Fruit fly (Drosophila melanogaster) whole organism, embryonic: ENCODE data around the gene Cad89D.

Experiments
- ATbp ChIP-seq: fragments of 200-800 bp; sonication (Bioruptor generic); optimal IDR thresholded peaks from 2 replicates; lab custom pipeline; 2017; ENCODE audit warnings: missing biosample characterization, mild to moderate bottlenecking, missing genetic modification characterization, missing genetic modification reagents
- B-H2 ChIP-seq: fragments of 200-800 bp; sonication (Bioruptor generic); optimal IDR thresholded peaks from 2 replicates; lab custom pipeline; 2018; ENCODE audit warnings: missing biosample characterization, mild to moderate bottlenecking, missing genetic modification characterization
- BEAF-32 ChIP-seq: fragments of 200-800 bp; sonication (Bioruptor generic); optimal IDR thresholded peaks from 3 replicates; lab custom pipeline; 2017; ENCODE audit warnings: missing biosample characterization, missing genetic modification characterization, mild to moderate bottlenecking, moderate library complexity, missing genetic modification reagents
- CG10209 ChIP-seq: fragments of 200-800 bp; sonication (Bioruptor generic); optimal IDR thresholded peaks from 3 replicates; lab custom pipeline; 2017; ENCODE audit warnings: missing biosample characterization, mild to moderate bottlenecking, missing genetic modification characterization, missing genetic modification reagents
- CG10462 ChIP-seq: fragments of 200-800 bp; sonication (Bioruptor generic); optimal IDR thresholded peaks from 2 replicates; lab custom pipeline; 2016; ENCODE audit warnings: missing biosample characterization, missing genetic modification characterization
- CG11696 ChIP-seq: fragments of 200-800 bp; sonication (Bioruptor generic); IDR thresholded peaks from 2 replicates; pipeline ENCODE4 v1.3.6; 2022; ENCODE audit warnings: missing biosample characterization, missing genetic modification characterization
- CG1233 ChIP-seq: fragments of 200-800 bp; sonication (Bioruptor generic); optimal IDR thresholded peaks from 4 replicates; lab custom pipeline; 2018; ENCODE audit warnings: missing biosample characterization, mild to moderate bottlenecking, missing genetic modification characterization
- CG12391 ChIP-seq: fragments of 200-800 bp; sonication (Bioruptor generic); optimal IDR thresholded peaks from 3 replicates; lab custom pipeline; 2018; ENCODE audit warnings: missing biosample characterization, mild to moderate bottlenecking, missing genetic modification characterization, moderate library complexity
- CG13424 ChIP-seq: fragments of 200-800 bp; sonication (Bioruptor generic); optimal IDR thresholded peaks from 2 replicates; lab custom pipeline; 2019; ENCODE audit warnings: missing biosample characterization, mild to moderate bottlenecking, missing genetic modification characterization, moderate library complexity
- CG13894 ChIP-seq: fragments of 200-800 bp; sonication (Bioruptor generic); optimal IDR thresholded peaks from 3 replicates; lab custom pipeline; 2018; ENCODE audit warnings: missing biosample characterization, mild to moderate bottlenecking, missing genetic modification characterization, moderate library complexity
- CG14965 ChIP-seq: fragments of 200-800 bp; sonication (Bioruptor generic); optimal IDR thresholded peaks from 2 replicates; lab custom pipeline; 2016; ENCODE audit warnings: missing biosample characterization, missing genetic modification characterization, borderline replicate concordance
- CG16815 ChIP-seq: fragments of 200-800 bp; sonication (Bioruptor generic); optimal IDR thresholded peaks from 3 replicates; lab custom pipeline; 2017; ENCODE audit warnings: missing biosample characterization, mild to moderate bottlenecking, missing genetic modification characterization
- CG17359 ChIP-seq: fragments of 200-800 bp; sonication (Bioruptor generic); optimal IDR thresholded peaks from 3 replicates; lab custom pipeline; 2018; ENCODE audit warnings: missing biosample characterization, mild to moderate bottlenecking, missing genetic modification characterization, moderate library complexity
- CG17612 ChIP-seq: fragments of 200-800 bp; sonication (Bioruptor generic); IDR thresholded peaks from 2 replicates; pipeline ENCODE4 v1.3.6; 2022; ENCODE audit warnings: missing biosample characterization, missing genetic modification characterization
- CG7556 ChIP-seq: fragments of 200-800 bp; sonication (Bioruptor generic); optimal IDR thresholded peaks from 2 replicates; lab custom pipeline; 2017; ENCODE audit warnings: missing biosample characterization, mild to moderate bottlenecking, missing genetic modification characterization
- CG7963 ChIP-seq: fragments of 200-800 bp; sonication (Bioruptor generic); IDR thresholded peaks from 3 replicates; pipeline ENCODE4 v1.3.6; 2022; ENCODE audit warnings: missing biosample characterization, missing genetic modification characterization; ENCODE audit not compliant: partially characterized antibody
- CoRest ChIP-seq: fragments of 200-800 bp; sonication (Bioruptor generic); optimal IDR thresholded peaks from 3 replicates; lab custom pipeline; 2018; ENCODE audit warnings: missing biosample characterization, mild to moderate bottlenecking, missing genetic modification characterization, moderate library complexity
- Fer1 ChIP-seq: fragments of 200-800 bp; sonication (Bioruptor generic); optimal IDR thresholded peaks from 2 replicates; lab custom pipeline; 2017; ENCODE audit warnings: missing biosample characterization, mild to moderate bottlenecking, missing genetic modification characterization
- Gsc ChIP-seq: fragments of 200-800 bp; sonication (Bioruptor generic); IDR thresholded peaks from 2 replicates; pipeline ENCODE4 v1.3.6; 2022; ENCODE audit warnings: missing biosample characterization, missing genetic modification characterization
- Hr39 ChIP-seq: fragments of >200 bp; optimal IDR thresholded peaks from 2 replicates; lab custom pipeline; 2017
- NK7.1 ChIP-seq: fragments of 200-800 bp; sonication (Bioruptor generic); optimal IDR thresholded peaks from 3 replicates; lab custom pipeline; 2016; ENCODE audit warnings: missing biosample characterization, missing genetic modification characterization
- Oli ChIP-seq: fragments of 200-800 bp; sonication (Bioruptor generic); optimal IDR thresholded peaks from 2 replicates; lab custom pipeline; 2018; ENCODE audit warnings: missing biosample characterization, mild to moderate bottlenecking, missing genetic modification characterization, moderate library complexity
- Optix ChIP-seq: fragments of 200-800 bp; sonication (Bioruptor generic); IDR thresholded peaks from 3 replicates; pipeline ENCODE4 v1.3.6; 2022; ENCODE audit warnings: missing biosample characterization, missing genetic modification characterization
- Ravus ChIP-seq: fragments of 200-800 bp; sonication (Bioruptor generic); IDR thresholded peaks from 2 replicates; pipeline ENCODE4 v1.3.6; 2022; ENCODE audit warnings: missing biosample characterization, missing genetic modification characterization
- TFAM ChIP-seq: fragments of 200-800 bp; sonication (Bioruptor generic); optimal IDR thresholded peaks from 2 replicates; lab custom pipeline; 2017; ENCODE audit warnings: missing biosample characterization, missing genetic modification characterization, inconsistent platforms
- aop ChIP-seq: fragments of 200-800 bp; sonication (Bioruptor generic); IDR thresholded peaks from 2 replicates; pipeline ENCODE4 v1.3.6; 2022; ENCODE audit warnings: missing biosample characterization, missing genetic modification characterization
- bigmax ChIP-seq: fragments of 200-800 bp; sonication (Bioruptor generic); optimal IDR thresholded peaks from 2 replicates; lab custom pipeline; 2018; ENCODE audit warnings: missing biosample characterization, mild to moderate bottlenecking, missing genetic modification characterization
- crol ChIP-seq: fragments of 200-800 bp; sonication (Bioruptor generic); IDR thresholded peaks from 2 replicates; pipeline ENCODE4 v1.3.6; 2022; ENCODE audit warnings: missing biosample characterization, missing genetic modification characterization
- dmrt11E ChIP-seq: fragments of 200-800 bp; sonication (Bioruptor generic); optimal IDR thresholded peaks from 3 replicates; lab custom pipeline; 2018; ENCODE audit warnings: missing biosample characterization, mild to moderate bottlenecking, missing genetic modification characterization, moderate library complexity
- dmrt99B ChIP-seq: fragments of 200-800 bp; sonication (Bioruptor generic); optimal IDR thresholded peaks from 2 replicates; lab custom pipeline; 2018; ENCODE audit warnings: missing biosample characterization, mild to moderate bottlenecking, missing genetic modification characterization, moderate library complexity
- emc ChIP-seq: fragments of 200-800 bp; sonication (Bioruptor generic); optimal IDR thresholded peaks from 2 replicates; lab custom pipeline; 2016; ENCODE audit warnings: missing biosample characterization, missing genetic modification characterization
- esg ChIP-seq: fragments of 200-800 bp; sonication (Bioruptor generic); conservative IDR thresholded peaks from 2 replicates; pipeline ENCODE4 v1.3.6; 2022; ENCODE audit warnings: missing biosample characterization, missing genetic modification characterization
- eyg ChIP-seq: fragments of 200-800 bp; sonication (Bioruptor generic); optimal IDR thresholded peaks from 3 replicates; lab custom pipeline; 2016; ENCODE audit warnings: missing biosample characterization, missing genetic modification characterization
- fd64A ChIP-seq: fragments of 200-800 bp; sonication (Bioruptor generic); optimal IDR thresholded peaks from 3 replicates; lab custom pipeline; 2018; ENCODE audit warnings: missing biosample characterization, mild to moderate bottlenecking, missing genetic modification characterization
- fd96Cb ChIP-seq: fragments of 200-800 bp; sonication (Bioruptor generic); optimal IDR thresholded peaks from 2 replicates; lab custom pipeline; 2018; ENCODE audit warnings: missing biosample characterization, mild to moderate bottlenecking, missing genetic modification characterization, moderate library complexity
- gem ChIP-seq: fragments of 200-800 bp; sonication (Bioruptor generic); optimal IDR thresholded peaks from 2 replicates; lab custom pipeline; 2019; ENCODE audit warnings: missing biosample characterization, mild to moderate bottlenecking, missing genetic modification characterization, moderate library complexity
- gsb-n ChIP-seq: fragments of 200-800 bp; sonication (Bioruptor generic); optimal IDR thresholded peaks from 3 replicates; lab custom pipeline; 2018; ENCODE audit warnings: missing biosample characterization, mild to moderate bottlenecking, missing genetic modification characterization
- hb ChIP-seq: fragments of 200-800 bp; sonication (Bioruptor generic); IDR thresholded peaks from 3 replicates; pipeline ENCODE4 v1.3.6; 2022; ENCODE audit warnings: missing biosample characterization, missing genetic modification characterization; ENCODE audit not compliant: partially characterized antibody
- hbn ChIP-seq: fragments of 200-800 bp; sonication (Bioruptor generic); IDR thresholded peaks from 2 replicates; pipeline ENCODE4 v1.3.6; 2022; ENCODE audit warnings: missing biosample characterization, missing genetic modification characterization; ENCODE audit not compliant: partially characterized antibody
- lola ChIP-seq, 3 experiments: fragments of >200 bp in 2 of 3; fragments of 200-800 bp in 1 of 3; sonication (Bioruptor generic) in 1 of 3; optimal IDR thresholded peaks; 2 replicates each; lab custom pipeline; 2017 to 2019; ENCODE audit warnings: missing biosample characterization in 3 of 3, missing genetic modification characterization in 3 of 3, mild to moderate bottlenecking in 1 of 3, moderate library complexity in 1 of 3
- nmo ChIP-seq: fragments of 200-800 bp; sonication (Bioruptor generic); optimal IDR thresholded peaks from 2 replicates; lab custom pipeline; 2018; ENCODE audit warnings: missing biosample characterization, mild to moderate bottlenecking, missing genetic modification characterization, moderate library complexity
- pho ChIP-seq: fragments of 200-800 bp; sonication (Bioruptor generic); optimal IDR thresholded peaks from 2 replicates; lab custom pipeline; 2016; ENCODE audit warnings: missing biosample characterization, missing genetic modification characterization
- psq ChIP-seq: fragments of 200-800 bp; sonication (Bioruptor generic); optimal IDR thresholded peaks from 2 replicates; lab custom pipeline; 2017; ENCODE audit warnings: missing biosample characterization, missing genetic modification characterization
- pum ChIP-seq: fragments of 200-800 bp; sonication (Bioruptor generic); optimal IDR thresholded peaks from 2 replicates; lab custom pipeline; 2016; ENCODE audit warnings: missing biosample characterization, missing genetic modification characterization
- repo ChIP-seq: fragments of 200-800 bp; sonication (Bioruptor generic); optimal IDR thresholded peaks from 2 replicates; lab custom pipeline; 2016; ENCODE audit warnings: missing biosample characterization, missing genetic modification characterization
- sens-2 ChIP-seq: fragments of 200-800 bp; sonication (Bioruptor generic); IDR thresholded peaks from 2 replicates; pipeline ENCODE4 v1.3.6; 2022; ENCODE audit warnings: missing biosample characterization, missing genetic modification characterization
- sna ChIP-seq: fragments of 200-800 bp; sonication (Bioruptor generic); IDR thresholded peaks from 2 replicates; pipeline ENCODE4 v1.3.6; 2022; ENCODE audit warnings: missing biosample characterization, missing genetic modification characterization; ENCODE audit not compliant: partially characterized antibody
- tna ChIP-seq: fragments of 200-800 bp; sonication (Bioruptor generic); IDR thresholded peaks from 2 replicates; pipeline ENCODE4 v1.3.6; 2022; ENCODE audit warnings: missing biosample characterization, missing genetic modification characterization; ENCODE audit not compliant: partially characterized antibody
- tx ChIP-seq: fragments of 200-800 bp; sonication (Bioruptor generic); optimal IDR thresholded peaks from 2 replicates; lab custom pipeline; 2016; ENCODE audit warnings: missing biosample characterization, missing genetic modification characterization
- zen ChIP-seq: fragments of 200-800 bp; sonication (Bioruptor generic); optimal IDR thresholded peaks from 3 replicates; lab custom pipeline; 2018; ENCODE audit warnings: missing biosample characterization, mild to moderate bottlenecking, missing genetic modification characterization, moderate library complexity

Gene Cad89D

dm6 chr3R:16441367-16441923 is 53.8 kb downstream of the Cad89D start, which contains the start of gene ema (continued):
- TF ChIP-seq hb (GFP tag; lab: Robert Waterston, UW) (no peak), esg (no peak), B-H2 (peak; percentile 25), emc (GFP tag; lab: Kevin White, UChicago) (no peak), fd96Cb (no peak), BEAF-32 (peak; percentile 41), hbn (GFP tag; lab: Robert Waterston, UW) (no peak), Gsc (GFP tag; lab: Robert Waterston, UW) (no peak), gsb-n (tag; lab: Kevin White, UChicago) (no peak), ATbp (GFP tag; lab: Kevin White, UChicago) (no peak), pho (GFP tag; lab: Kevin White, UChicago) (peak; percentile 17), dmrt99B (tag; lab: Kevin White, UChicago) (no peak), lola (GFP tag; optimal IDR thresholded peaks at IDR 0.05; lab: Kevin White, UChicago) (no peak), aop (GFP tag; lab: Robert Waterston, UW) (no peak), CG17359 (tag; lab: Kevin White, UChicago) (no peak), sens-2 (no peak), CG7556 (GFP tag; lab: Kevin White, UChicago) (no peak), CG12391 (tag; lab: Kevin White, UChicago) (peak; percentile 41), pum (GFP tag; lab: Kevin White, UChicago) (no peak), tx (GFP tag; lab: Kevin White, UChicago) (no peak), repo (GFP tag; lab: Kevin White, UChicago) (no peak), CG17612 (no peak), CG13424 (tag; lab: Kevin White, UChicago) (peak; percentile 34), dmrt11E (tag; lab: Kevin White, UChicago) (no peak), Oli (tag; lab: Kevin White, UChicago) (no peak), CoRest (tag; lab: Kevin White, UChicago) (no peak), CG10209 (GFP tag; lab: Kevin White, UChicago) (no peak), eyg (GFP tag; lab: Kevin White, UChicago) (no peak), CG7963 (GFP tag; lab: Robert Waterston, UW) (no peak), CG1233 (no peak), tna (no peak; the same call in 1 of the 2 replicates), Ravus (GFP tag; lab: Robert Waterston, UW) (no peak), TFAM (GFP tag; lab: Kevin White, UChicago) (no peak), CG13894 (no peak), gem (tag; lab: Kevin White, UChicago) (no peak), CG14965 (GFP tag; lab: Kevin White, UChicago) (no peak), nmo (GFP tag; lab: Kevin White, UChicago) (peak; percentile 28), CG11696 (GFP tag; lab: Robert Waterston, UW) (no peak), psq (GFP tag; lab: Kevin White, UChicago) (no peak), sna (GFP tag; lab: Robert Waterston, UW) (0 out of 2 replicates have a peak, but pooled peaks have one; percentile 21), CG16815 (GFP tag; lab: Kevin White, UChicago) (no peak), fd64A (GFP tag; lab: Kevin White, UChicago) (no peak), NK7.1 (GFP tag; lab: Kevin White, UChicago) (no peak), bigmax (GFP tag; lab: Kevin White, UChicago) (no peak), CG10462 (GFP tag; lab: Kevin White, UChicago) (no peak), crol (GFP tag; lab: Robert Waterston, UW) (no peak), zen (tag; lab: Kevin White, UChicago) (no peak), Fer1 (GFP tag; lab: Kevin White, UChicago) (peak; percentile 47), Hr39 (no peak), Optix (GFP tag; lab: Robert Waterston, UW) (no peak)
